In genomic region chr3L:14203023-14203422, dm6 we compare ENCODE assay signal across 2 fruit fly cellular contexts.
TF ChIP-seq lines count a peak whose summit lies in the region.

saturn (plus strand) TSS chr3L:14203323.

- no peak for TF ChIP-seq CTCF in whole organism, embryonic (GFP tag; optimal IDR thresholded peaks at IDR 0.05; lab: Kevin White, UChicago)

TF ChIP-seq in whole organism, embryonic, 481 proteins besides CTCF, POLR2A, EP300 and RAD21:
- TF ChIP-seq grn (GFP tag; optimal IDR thresholded peaks at IDR 0.05; lab: Kevin White, UChicago) (no peak), sens (GFP tag; lab: Kevin White, UChicago) (peak; percentile 68)
TF ChIP-seq in whole organism, embryonic: peak in this region for 1.

TF ChIP-seq in whole organism, prepupa, 60 proteins besides CTCF, POLR2A, EP300 and RAD21:
- TF ChIP-seq CG4318 (GFP tag; optimal IDR thresholded peaks at IDR 0.05; lab: Kevin White, UChicago) (no peak), Eip78C (GFP tag; lab: Kevin White, UChicago) (peak; percentile 14), dsx (GFP tag; optimal IDR thresholded peaks at IDR 0.05; lab: Kevin White, UChicago; ENCODE audit: poor library complexity, severe bottlenecking) (no peak)
